Worm (Caenorhabditis elegans): ENCODE measurements around the gene grdn-1.

grdn-1 gene

DNA sequence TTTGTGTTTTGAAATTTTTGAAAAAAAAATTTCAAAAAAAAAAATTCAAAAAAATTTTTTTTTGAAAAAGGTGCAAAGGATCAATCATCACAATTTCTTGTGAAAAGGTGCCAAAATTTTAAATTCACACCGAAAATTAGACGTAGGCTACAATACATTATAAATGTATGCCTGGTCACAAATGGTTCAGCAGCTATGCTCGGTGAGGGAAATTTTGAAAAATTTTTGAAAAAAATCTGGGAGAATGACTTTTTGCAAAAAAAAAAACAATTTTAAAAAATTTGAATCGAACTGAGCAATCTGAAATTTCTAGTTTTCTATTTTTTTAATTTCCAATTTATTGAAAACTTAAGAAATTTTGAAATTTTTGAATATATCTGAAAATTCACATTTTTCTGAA is 43.7 kb downstream of the grdn-1 start, which contains the start of gene egas-3:
Gene egas-3 (minus strand): TSS at position 101 of the 400 bp plus-strand sequence.
- TF ChIP-seq flh-1 (GFP tag; optimal IDR thresholded peaks at IDR 0.05) (no peak), lin-13 (tag; optimal IDR thresholded peaks at IDR 0.05) (no peak), ceh-39 (tag; optimal IDR thresholded peaks at IDR 0.05) (no peak), nhr-12 (tag; optimal IDR thresholded peaks at IDR 0.05) (no peak), nhr-2 (tag; optimal IDR thresholded peaks at IDR 0.05) (no peak), hlh-1 (tag; optimal IDR thresholded peaks at IDR 0.05) (no peak), unc-39 (tag; optimal IDR thresholded peaks at IDR 0.05) (no peak), cnd-1 (tag; optimal IDR thresholded peaks at IDR 0.05) (no peak), nhr-76 (tag; optimal IDR thresholded peaks at IDR 0.05) (no peak), ceh-83 (GFP tag; optimal IDR thresholded peaks at IDR 0.05) (no peak), elt-1 (tag; optimal IDR thresholded peaks at IDR 0.05; ENCODE audit: borderline replicate concordance, insufficient read depth) (no peak), bed-3 (GFP tag; optimal IDR thresholded peaks at IDR 0.05) (no peak), unc-120 (tag; optimal IDR thresholded peaks at IDR 0.05; ENCODE audit: poor library complexity, severe bottlenecking) (no peak), drap-1 (GFP tag; optimal IDR thresholded peaks at IDR 0.05) (no peak), blmp-1 (tag; optimal IDR thresholded peaks at IDR 0.05) (no peak), nhr-237 (tag; optimal IDR thresholded peaks at IDR 0.05) (no peak), sptf-1 (tag; optimal IDR thresholded peaks at IDR 0.05) (no peak)

DNA sequence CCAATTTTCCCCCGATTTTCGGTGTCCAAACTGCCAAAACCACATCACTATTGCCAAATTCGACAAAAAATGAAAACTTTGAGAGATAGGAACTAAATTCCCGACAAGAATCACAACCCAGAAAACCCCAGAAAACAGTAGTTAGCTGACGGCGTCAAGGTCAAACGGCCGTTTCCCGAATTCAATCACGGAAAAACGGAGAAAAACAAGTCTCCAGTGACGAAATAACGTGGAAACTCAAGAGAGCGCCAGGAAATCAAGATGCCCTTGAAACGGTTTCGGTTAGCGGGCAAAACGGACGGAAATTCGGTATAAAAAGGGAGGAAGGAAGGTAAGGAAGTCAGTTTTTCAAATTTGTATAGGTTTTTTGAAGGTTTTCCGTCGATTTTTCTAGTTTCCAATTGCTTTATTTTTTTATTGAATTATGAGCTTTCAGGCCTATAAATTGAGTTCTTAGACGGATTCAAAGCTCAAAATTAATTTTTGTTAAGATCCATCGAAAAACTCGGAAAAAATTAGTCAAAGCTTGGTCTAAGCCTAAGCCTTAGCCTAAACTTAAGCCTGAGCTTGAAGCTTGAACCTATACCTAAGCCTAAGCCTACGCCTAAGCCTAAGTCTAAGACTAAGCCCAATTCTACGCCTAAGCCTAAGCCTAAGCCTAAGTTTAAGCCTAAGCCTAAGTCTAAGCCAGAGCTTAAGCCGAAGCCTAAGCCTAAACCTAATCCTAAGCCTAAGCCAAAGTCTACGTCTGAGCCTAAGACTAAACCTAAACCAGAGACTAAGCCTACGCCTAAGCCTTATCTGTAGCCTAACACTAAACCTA is 45.2 kb downstream of the grdn-1 start:
- TF ChIP-seq mls-2 (tag; optimal IDR thresholded peaks at IDR 0.05) (no peak), ham-2 (GFP tag; optimal IDR thresholded peaks at IDR 0.05) (peak; percentile 57)

DNA sequence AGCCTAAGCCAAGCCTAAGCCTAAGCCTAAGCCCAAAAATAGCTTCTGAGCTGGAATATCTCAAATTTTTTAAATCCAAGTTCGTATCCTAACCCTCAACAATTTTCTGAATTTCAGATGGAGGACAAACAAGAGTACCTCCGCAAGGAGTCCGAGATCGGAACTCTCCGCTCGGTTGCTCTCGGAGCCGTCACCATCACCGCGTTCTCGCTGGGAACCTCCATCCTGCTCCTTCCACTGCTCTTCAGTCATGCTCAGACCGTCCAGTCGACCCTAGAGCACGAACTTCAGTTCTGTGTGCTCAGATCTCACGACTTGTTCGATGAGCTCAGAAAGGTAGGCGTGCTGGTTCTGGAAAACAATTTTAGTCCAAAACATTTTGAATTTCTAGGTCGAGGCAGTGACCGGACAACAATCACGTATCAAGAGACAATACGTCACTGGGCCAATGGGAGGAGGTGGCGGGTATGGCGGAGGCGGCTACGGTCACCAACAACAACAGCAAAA is 45.9 kb downstream of the grdn-1 start, which contains the start of gene col-42:
Gene col-42 (plus strand): TSS at position 118 of the 507 bp plus-strand sequence.
- no peak for TF ChIP-seq mab-5 (tag; optimal IDR thresholded peaks at IDR 0.05)
- no peak for TF ChIP-seq unc-120 (tag; optimal IDR thresholded peaks at IDR 0.05; ENCODE audit: poor library complexity, severe bottlenecking)
- TF ChIP-seq ceh-43 (GFP tag; optimal IDR thresholded peaks at IDR 0.05) = no peak
- no peak for TF ChIP-seq cnd-1 (tag; optimal IDR thresholded peaks at IDR 0.05)
- no peak for TF ChIP-seq ces-1 (GFP tag; optimal IDR thresholded peaks at IDR 0.05)
- no peak for TF ChIP-seq nhr-76 (tag; optimal IDR thresholded peaks at IDR 0.05)
- TF ChIP-seq tbx-8 (GFP tag; optimal IDR thresholded peaks at IDR 0.05) = no peak
- no peak for TF ChIP-seq nhr-237 (tag; optimal IDR thresholded peaks at IDR 0.05)
- no peak for TF ChIP-seq mep-1 (tag; optimal IDR thresholded peaks at IDR 0.05)
- TF ChIP-seq lin-13 (tag; optimal IDR thresholded peaks at IDR 0.05) = no peak
- no peak for TF ChIP-seq unc-62 (GFP tag; optimal IDR thresholded peaks at IDR 0.05)
- no peak for TF ChIP-seq elt-1 (tag; optimal IDR thresholded peaks at IDR 0.05; ENCODE audit: borderline replicate concordance, insufficient read depth)

DNA sequence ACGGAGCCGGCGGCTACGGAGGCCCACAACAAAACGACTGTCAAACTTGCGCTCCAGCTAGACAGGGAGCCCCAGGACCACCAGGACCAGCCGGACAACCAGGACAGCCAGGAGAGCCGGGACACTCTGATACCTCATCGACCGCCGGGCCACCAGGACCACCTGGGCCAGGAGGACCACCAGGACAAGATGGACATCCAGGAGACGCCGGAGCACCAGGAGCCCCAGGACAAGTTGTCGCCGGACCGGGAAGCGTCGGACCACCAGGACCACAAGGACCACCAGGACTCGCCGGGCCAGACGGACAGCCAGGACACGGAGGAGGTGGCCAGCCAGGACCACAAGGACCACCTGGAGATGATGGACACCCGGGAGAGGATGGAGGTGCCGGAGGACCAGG is 46.5 kb downstream of the grdn-1 start:
- TF ChIP-seq sptf-1 (tag; optimal IDR thresholded peaks at IDR 0.05) (peak; percentile 34), lin-32 (GFP tag; optimal IDR thresholded peaks at IDR 0.05) (no peak)

DNA sequence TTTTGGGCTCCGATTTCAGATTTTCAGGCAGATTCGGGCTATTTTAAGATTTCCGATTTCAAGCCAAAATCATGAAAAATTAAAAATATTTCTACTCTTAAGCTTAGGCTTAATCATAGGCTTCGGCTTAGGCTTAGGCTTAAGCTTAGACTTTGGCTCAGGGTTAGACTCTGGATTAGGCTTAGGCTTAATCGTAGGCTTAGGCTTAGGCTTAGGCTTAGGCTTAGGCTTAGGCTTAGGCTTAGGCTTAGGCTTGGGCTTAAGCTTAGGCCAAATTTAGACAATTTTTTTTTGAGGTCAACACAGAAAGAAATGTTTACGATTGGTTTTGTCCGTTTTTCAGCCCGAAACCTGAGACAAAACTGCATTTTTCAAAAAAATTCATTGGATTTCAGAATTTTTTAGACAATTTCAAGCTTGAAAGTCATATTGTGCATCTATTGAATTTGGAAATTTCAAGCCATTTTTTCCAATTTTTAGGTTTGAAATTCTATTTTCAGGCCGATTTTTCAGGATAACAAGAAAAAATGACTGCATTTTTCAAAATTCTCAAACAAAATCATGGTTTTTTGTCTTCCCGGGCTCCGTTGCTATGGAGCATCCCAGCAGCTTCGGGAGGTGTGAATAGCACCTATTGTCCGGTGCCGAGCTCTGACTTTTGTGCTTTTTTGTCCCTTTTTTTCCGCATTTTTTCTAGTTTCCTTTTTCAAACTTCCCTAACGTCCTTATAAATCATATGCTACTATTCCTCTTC is 47.2 kb downstream of the grdn-1 start, which contains the start of gene egas-1:
Gene egas-1 (plus strand): TSS at position 704 of the 754 bp plus-strand sequence.
- TF ChIP-seq sptf-1 (tag; optimal IDR thresholded peaks at IDR 0.05) (no peak), ceh-83 (GFP tag; optimal IDR thresholded peaks at IDR 0.05) (no peak), elt-3 (tag; optimal IDR thresholded peaks at IDR 0.05) (no peak), blmp-1 (tag; optimal IDR thresholded peaks at IDR 0.05) (no peak), nhr-237 (tag; optimal IDR thresholded peaks at IDR 0.05) (no peak), mep-1 (tag; optimal IDR thresholded peaks at IDR 0.05) (no peak), M03D4.4 (tag; optimal IDR thresholded peaks at IDR 0.05) (no peak), ham-2 (GFP tag; optimal IDR thresholded peaks at IDR 0.05) (no peak), nhr-2 (tag; optimal IDR thresholded peaks at IDR 0.05) (no peak), unc-39 (tag; optimal IDR thresholded peaks at IDR 0.05) (no peak), elt-1 (tag; optimal IDR thresholded peaks at IDR 0.05; ENCODE audit: borderline replicate concordance, insufficient read depth) (no peak), nhr-28 (tag; optimal IDR thresholded peaks at IDR 0.05) (no peak), sem-2 (GFP tag; optimal IDR thresholded peaks at IDR 0.05) (no peak)
